Fruit fly (Drosophila melanogaster): ENCODE results near the gene CG15628.

- TF ChIP-seq Hr96 (GFP tag; optimal IDR thresholded peaks at IDR 0.05) (no peak), Clk (GFP tag; optimal IDR thresholded peaks at IDR 0.05) (no peak), CG12768 (GFP tag; optimal IDR thresholded peaks at IDR 0.05) (peak; percentile 36), cic (GFP tag; optimal IDR thresholded peaks at IDR 0.05) (no peak), pad (GFP tag; optimal IDR thresholded peaks at IDR 0.05) (no peak), cnc (optimal IDR thresholded peaks at IDR 0.05) (no peak), tj (GFP tag; optimal IDR thresholded peaks at IDR 0.05) (no peak), Mnt (GFP tag; optimal IDR thresholded peaks at IDR 0.05) (no peak), CG1620 (GFP tag; optimal IDR thresholded peaks at IDR 0.05) (no peak), CG14711 (tag; optimal IDR thresholded peaks at IDR 0.05) (no peak)
Observed at dm6 chr2L:4846629-4847125, 25.1 kb downstream of the CG15628 start.

Data from whole organism, adult.